Fruit fly (Drosophila melanogaster): ENCODE results near the gene CG17129.

Gene CG17129

dm6 chr3L:649025-649769 is 30.9 kb downstream of the CG17129 start:
- TF ChIP-seq cic (GFP tag; optimal IDR thresholded peaks at IDR 0.05): no peak
- no peak for TF ChIP-seq CG7101 (tag; optimal IDR thresholded peaks at IDR 0.05)
- no peak for TF ChIP-seq Clk (GFP tag; optimal IDR thresholded peaks at IDR 0.05)
- TF ChIP-seq Mnt (GFP tag; optimal IDR thresholded peaks at IDR 0.05): no peak
- no peak for TF ChIP-seq CG7045 (GFP tag; optimal IDR thresholded peaks at IDR 0.05)
- no peak for TF ChIP-seq cnc (optimal IDR thresholded peaks at IDR 0.05)
- no peak for TF ChIP-seq Crg-1 (GFP tag; optimal IDR thresholded peaks at IDR 0.05)
- no peak for TF ChIP-seq CG1620 (GFP tag; optimal IDR thresholded peaks at IDR 0.05)
- no peak for TF ChIP-seq tj (GFP tag; optimal IDR thresholded peaks at IDR 0.05)
- TF ChIP-seq CG12768 (GFP tag; optimal IDR thresholded peaks at IDR 0.05): no peak
- no peak for TF ChIP-seq toe (GFP tag; optimal IDR thresholded peaks at IDR 0.05)
- TF ChIP-seq Hr96 (GFP tag; optimal IDR thresholded peaks at IDR 0.05): no peak
- TF ChIP-seq CG11617 (GFP tag; optimal IDR thresholded peaks at IDR 0.05): no peak
- TF ChIP-seq CG33017 (tag; optimal IDR thresholded peaks at IDR 0.05): no peak
- TF ChIP-seq pad (GFP tag; optimal IDR thresholded peaks at IDR 0.05): no peak
- no peak for TF ChIP-seq CG14711 (tag; optimal IDR thresholded peaks at IDR 0.05)
- no peak for TF ChIP-seq CG5204 (GFP tag; optimal IDR thresholded peaks at IDR 0.05)
- no peak for TF ChIP-seq bab1 (GFP tag; optimal IDR thresholded peaks at IDR 0.05)
- no peak for TF ChIP-seq ovo (GFP tag; optimal IDR thresholded peaks at IDR 0.05)
- no peak for TF ChIP-seq kay (GFP tag; ENCODE audit: borderline replicate concordance)

dm6 chr3L:648155-649024 is 31.7 kb downstream of the CG17129 start, which contains the start of gene Gale:
Gale (plus strand) TSS chr3L:648555.
- no peak for TF ChIP-seq CG14711 (tag; optimal IDR thresholded peaks at IDR 0.05)
- no peak for TF ChIP-seq CG1620 (GFP tag; optimal IDR thresholded peaks at IDR 0.05)
- TF ChIP-seq Crg-1 (GFP tag; optimal IDR thresholded peaks at IDR 0.05): no peak
- TF ChIP-seq Hr96 (GFP tag; optimal IDR thresholded peaks at IDR 0.05): no peak
- no peak for TF ChIP-seq ovo (GFP tag; optimal IDR thresholded peaks at IDR 0.05)
- TF ChIP-seq CG7045 (GFP tag; optimal IDR thresholded peaks at IDR 0.05): no peak
- TF ChIP-seq Mnt (GFP tag; optimal IDR thresholded peaks at IDR 0.05): peak; percentile 66
- TF ChIP-seq cnc (optimal IDR thresholded peaks at IDR 0.05): no peak
- TF ChIP-seq CG11617 (GFP tag; optimal IDR thresholded peaks at IDR 0.05): no peak
- TF ChIP-seq tj (GFP tag; optimal IDR thresholded peaks at IDR 0.05): no peak
- peak; percentile 23 for TF ChIP-seq CG33017 (tag; optimal IDR thresholded peaks at IDR 0.05)
- no peak for TF ChIP-seq Clk (GFP tag; optimal IDR thresholded peaks at IDR 0.05)
- TF ChIP-seq CG12768 (GFP tag; optimal IDR thresholded peaks at IDR 0.05): peak; percentile 34
- peak; percentile 66 for TF ChIP-seq toe (GFP tag; optimal IDR thresholded peaks at IDR 0.05)
- peak; percentile 60 for TF ChIP-seq cic (GFP tag; optimal IDR thresholded peaks at IDR 0.05)
- TF ChIP-seq pad (GFP tag; optimal IDR thresholded peaks at IDR 0.05): no peak
- no peak for TF ChIP-seq bab1 (GFP tag; optimal IDR thresholded peaks at IDR 0.05)
- TF ChIP-seq CG7101 (tag; optimal IDR thresholded peaks at IDR 0.05): no peak
- TF ChIP-seq kay (GFP tag; ENCODE audit: borderline replicate concordance): no peak
- TF ChIP-seq CG5204 (GFP tag; optimal IDR thresholded peaks at IDR 0.05): no peak

dm6 chr3L:647529-647928 is 32.6 kb downstream of the CG17129 start:
- TF ChIP-seq Crg-1 (GFP tag; optimal IDR thresholded peaks at IDR 0.05): no peak
- peak; percentile 54 for TF ChIP-seq cic (GFP tag; optimal IDR thresholded peaks at IDR 0.05)

dm6 chr3L:645426-646036 is 34.6 kb downstream of the CG17129 start:
- TF ChIP-seq cnc (optimal IDR thresholded peaks at IDR 0.05): no peak
- TF ChIP-seq bab1 (GFP tag; optimal IDR thresholded peaks at IDR 0.05): no peak
- TF ChIP-seq CG14711 (tag; optimal IDR thresholded peaks at IDR 0.05): no peak
- TF ChIP-seq pad (GFP tag; optimal IDR thresholded peaks at IDR 0.05): no peak
- TF ChIP-seq kay (GFP tag; ENCODE audit: borderline replicate concordance): no peak
- no peak for TF ChIP-seq toe (GFP tag; optimal IDR thresholded peaks at IDR 0.05)
- TF ChIP-seq cic (GFP tag; optimal IDR thresholded peaks at IDR 0.05): no peak

- TF ChIP-seq Clk (GFP tag; optimal IDR thresholded peaks at IDR 0.05): no peak
- peak; percentile 26 for TF ChIP-seq bab1 (GFP tag; optimal IDR thresholded peaks at IDR 0.05)
- peak; percentile 44 for TF ChIP-seq tj (GFP tag; optimal IDR thresholded peaks at IDR 0.05)
These were observed 35.9 kb downstream of the CG17129 start for dm6 chr3L:644111-644718.

Data from whole organism, adult.